In genomic region chrIII:11110756-11111155, ce11 we compare ENCODE assay signal across 1 worm cellular context.
TF ChIP-seq lines count a peak whose summit lies in the region.

No protein-coding gene starts in this region.

TF ChIP-seq in whole organism, L1 larva, 84 proteins besides CTCF, POLR2A, EP300 and RAD21 (continued from another document):
- no peak for TF ChIP-seq hpl-2 (GFP tag; optimal IDR thresholded peaks at IDR 0.05; lab: Kevin White, UChicago)
- TF ChIP-seq C34B4.2 (tag; optimal IDR thresholded peaks at IDR 0.05; lab: Kevin White, UChicago), result no peak
- peak; percentile 38 for TF ChIP-seq nhr-11 (tag; optimal IDR thresholded peaks at IDR 0.05; lab: Kevin White, UChicago)
- TF ChIP-seq ceh-63 (GFP tag; optimal IDR thresholded peaks at IDR 0.05; lab: Kevin White, UChicago), result no peak
- TF ChIP-seq ces-1 (GFP tag; optimal IDR thresholded peaks at IDR 0.05; lab: Kevin White, UChicago), result no peak
- peak; percentile 73 for TF ChIP-seq lir-3 (tag; optimal IDR thresholded peaks at IDR 0.05; lab: Kevin White, UChicago; ENCODE audit: poor library complexity)
- TF ChIP-seq unc-130 (tag; optimal IDR thresholded peaks at IDR 0.05; lab: Kevin White, UChicago), result no peak
- peak; percentile 46 for TF ChIP-seq zip-4 (GFP tag; optimal IDR thresholded peaks at IDR 0.05; lab: Kevin White, UChicago)
- peak; percentile 55 for TF ChIP-seq skn-1 (tag; optimal IDR thresholded peaks at IDR 0.05; lab: Kevin White, UChicago)
- peak; percentile 69 for TF ChIP-seq nhr-20 (tag; optimal IDR thresholded peaks at IDR 0.05; lab: Kevin White, UChicago)
- no peak for TF ChIP-seq nhr-28 (tag; optimal IDR thresholded peaks at IDR 0.05; lab: Kevin White, UChicago)
- no peak for TF ChIP-seq nhr-84 (tag; optimal IDR thresholded peaks at IDR 0.05; lab: Kevin White, UChicago)
- TF ChIP-seq unc-62 (GFP tag; optimal IDR thresholded peaks at IDR 0.05; lab: Kevin White, UChicago), result no peak
- peak; percentile 44 for TF ChIP-seq nhr-77 (tag; optimal IDR thresholded peaks at IDR 0.05; lab: Kevin White, UChicago)
- peak; percentile 96 for TF ChIP-seq rnt-1 (tag; optimal IDR thresholded peaks at IDR 0.05; lab: Kevin White, UChicago)
- TF ChIP-seq elt-2 (tag; optimal IDR thresholded peaks at IDR 0.05; lab: Kevin White, UChicago), result peak; percentile 57
- no peak for TF ChIP-seq hlh-17 (GFP tag; optimal IDR thresholded peaks at IDR 0.05; lab: Kevin White, UChicago; ENCODE audit: borderline replicate concordance)
- no peak for TF ChIP-seq tlp-1 (tag; optimal IDR thresholded peaks at IDR 0.05; lab: Kevin White, UChicago)
- peak; percentile 91 for TF ChIP-seq nhr-47 (tag; optimal IDR thresholded peaks at IDR 0.05; lab: Kevin White, UChicago)
- no peak for TF ChIP-seq hlh-4 (tag; optimal IDR thresholded peaks at IDR 0.05; lab: Kevin White, UChicago)
- TF ChIP-seq unc-30 (tag; optimal IDR thresholded peaks at IDR 0.05; lab: Kevin White, UChicago), result no peak
- peak; percentile 66 to 83 for TF ChIP-seq lin-35 (GFP tag; optimal IDR thresholded peaks at IDR 0.05; lab: Kevin White, UChicago)
- TF ChIP-seq elt-3 (tag; optimal IDR thresholded peaks at IDR 0.05; lab: Kevin White, UChicago), result peak in 1 of 6 experiments; percentile 45
- peak; percentile 61 to 74 for TF ChIP-seq lsy-2 (tag; optimal IDR thresholded peaks at IDR 0.05; lab: Kevin White, UChicago)
- TF ChIP-seq C16A3.4 (tag; optimal IDR thresholded peaks at IDR 0.05; lab: Kevin White, UChicago), result peak; percentile 29
